Worm (Caenorhabditis elegans) whole organism, L2 larva: ENCODE results near the gene ZK105.5.

Experiments
- R02D3.7 ChIP-seq: fragments of 150-350 bp; optimal IDR thresholded peaks from 2 replicates; lab custom pipeline; 2014; ENCODE audit warnings: missing biosample characterization, missing genetic modification characterization
- Y55F3AM.14 ChIP-seq: fragments of 200-800 bp; sonication (Bioruptor generic); optimal IDR thresholded peaks from 2 replicates; lab custom pipeline; 2018; ENCODE audit warnings: mild to moderate bottlenecking, missing genetic modification characterization, missing compliant biosample characterization
- ZK546.5 ChIP-seq: sonication (generic microtip); optimal IDR thresholded peaks from 2 replicates; lab custom pipeline; 2017; ENCODE audit warnings: missing biosample characterization, missing genetic modification characterization
- alr-1 ChIP-seq: fragments of 150-350 bp; optimal IDR thresholded peaks from 2 replicates; lab custom pipeline; 2014; ENCODE audit warnings: missing biosample characterization, missing genetic modification characterization
- aly-2 ChIP-seq: fragments of 150-350 bp; optimal IDR thresholded peaks from 2 replicates; lab custom pipeline; 2014; ENCODE audit warnings: missing biosample characterization, missing genetic modification characterization
- ama-1 ChIP-seq: fragments of 150-350 bp; optimal IDR thresholded peaks from 2 replicates; lab custom pipeline; 2018; ENCODE audit warnings: inconsistent platforms
- blmp-1 ChIP-seq: sonication (generic microtip); optimal IDR thresholded peaks from 2 replicates; lab custom pipeline; 2017; ENCODE audit warnings: missing genetic modification characterization, mild to moderate bottlenecking, missing compliant biosample characterization, antibody characterized with exemption, moderate library complexity; ENCODE audit not compliant: insufficient read depth
- ceh-82 ChIP-seq: fragments of 150-350 bp; optimal IDR thresholded peaks from 2 replicates; lab custom pipeline; 2014; ENCODE audit warnings: missing biosample characterization, missing genetic modification characterization
- crh-2 ChIP-seq: sonication (generic microtip); optimal IDR thresholded peaks from 2 replicates; lab custom pipeline; 2017; ENCODE audit warnings: missing biosample characterization, missing genetic modification characterization
- egl-27 ChIP-seq: sonication (generic microtip); optimal IDR thresholded peaks from 3 replicates; lab custom pipeline; 2017; ENCODE audit warnings: missing biosample characterization, missing genetic modification reagents, missing genetic modification characterization
- elt-3 ChIP-seq: sonication (generic microtip); optimal IDR thresholded peaks from 2 replicates; lab custom pipeline; 2017; ENCODE audit warnings: missing biosample characterization, missing genetic modification characterization
- fos-1 ChIP-seq: fragments of 150-350 bp; optimal IDR thresholded peaks from 2 replicates; lab custom pipeline; 2014; ENCODE audit warnings: missing biosample characterization, missing genetic modification characterization
- lin-13 ChIP-seq: fragments of 150-350 bp; optimal IDR thresholded peaks from 2 replicates; lab custom pipeline; 2014; ENCODE audit warnings: missing biosample characterization, missing genetic modification reagents, missing genetic modification characterization
- lin-39 ChIP-seq: fragments of 150-350 bp; optimal IDR thresholded peaks from 2 replicates; lab custom pipeline; 2014; ENCODE audit warnings: missing biosample characterization, missing genetic modification reagents, missing genetic modification characterization
- lsy-2 ChIP-seq, 2 experiments: fragments of 150-350 bp in 1 of 2; sonication (generic microtip) in 1 of 2; optimal IDR thresholded peaks; 2 replicates each; lab custom pipeline; 2014 to 2017; ENCODE audit warnings: missing biosample characterization in 2 of 2, missing genetic modification characterization in 2 of 2
- mab-5 ChIP-seq: fragments of 150-350 bp; optimal IDR thresholded peaks from 2 replicates; lab custom pipeline; 2014; ENCODE audit warnings: missing biosample characterization, missing genetic modification characterization
- mbf-1 ChIP-seq: sonication (generic microtip); optimal IDR thresholded peaks from 2 replicates; lab custom pipeline; 2017; ENCODE audit warnings: missing biosample characterization, missing genetic modification characterization
- nhr-10 ChIP-seq: sonication (generic microtip); optimal IDR thresholded peaks from 2 replicates; lab custom pipeline; 2017; ENCODE audit warnings: missing biosample characterization, missing genetic modification characterization
- nhr-11 ChIP-seq: fragments of 150-350 bp; optimal IDR thresholded peaks from 2 replicates; lab custom pipeline; 2014; ENCODE audit warnings: missing biosample characterization, missing genetic modification characterization
- nhr-12 ChIP-seq: fragments of 150-350 bp; optimal IDR thresholded peaks from 2 replicates; lab custom pipeline; 2014; ENCODE audit warnings: missing biosample characterization, missing genetic modification characterization
- nhr-129 ChIP-seq: fragments of 150-350 bp; optimal IDR thresholded peaks from 2 replicates; lab custom pipeline; 2014; ENCODE audit warnings: missing biosample characterization, missing genetic modification characterization
- nhr-21 ChIP-seq: fragments of 150-350 bp; optimal IDR thresholded peaks from 2 replicates; lab custom pipeline; 2014; ENCODE audit warnings: missing biosample characterization, missing genetic modification characterization
- nhr-237 ChIP-seq: fragments of 150-350 bp; optimal IDR thresholded peaks from 2 replicates; lab custom pipeline; 2014; ENCODE audit warnings: missing biosample characterization, missing genetic modification characterization
- nhr-25 ChIP-seq: fragments of 150-350 bp; sonication (generic microtip); optimal IDR thresholded peaks from 3 replicates; lab custom pipeline; 2014; ENCODE audit warnings: missing biosample characterization, missing genetic modification characterization
- nhr-6 ChIP-seq: fragments of 150-350 bp; optimal IDR thresholded peaks from 2 replicates; lab custom pipeline; 2014; ENCODE audit warnings: missing biosample characterization, missing genetic modification characterization
- peb-1 ChIP-seq: fragments of 150-350 bp; optimal IDR thresholded peaks from 2 replicates; lab custom pipeline; 2014; ENCODE audit warnings: missing biosample characterization, missing genetic modification characterization
- sem-4 ChIP-seq: fragments of 150-350 bp; optimal IDR thresholded peaks from 2 replicates; lab custom pipeline; 2014; ENCODE audit warnings: missing biosample characterization, missing genetic modification reagents, missing genetic modification characterization
- skn-1 ChIP-seq: sonication (generic microtip); optimal IDR thresholded peaks from 2 replicates; lab custom pipeline; 2017; ENCODE audit warnings: missing biosample characterization, missing genetic modification characterization
- sma-9 ChIP-seq, 2 experiments: fragments of 150-350 bp in 1 of 2; sonication (generic microtip) in 1 of 2; optimal IDR thresholded peaks; 2 replicates each; lab custom pipeline; 2014 to 2016; ENCODE audit warnings: missing genetic modification characterization in 2 of 2, mild to moderate bottlenecking in 1 of 2, missing biosample characterization in 1 of 2, missing compliant biosample characterization in 1 of 2, missing genetic modification reagents in 1 of 2, moderate library complexity in 1 of 2
- snpc-4 ChIP-seq: fragments of 150-350 bp; optimal IDR thresholded peaks from 2 replicates; lab custom pipeline; 2014; ENCODE audit warnings: missing biosample characterization, missing genetic modification characterization
- unc-39 ChIP-seq: fragments of 150-350 bp; optimal IDR thresholded peaks from 2 replicates; lab custom pipeline; 2014; ENCODE audit warnings: missing biosample characterization, missing genetic modification characterization
- unc-55 ChIP-seq: fragments of 150-350 bp; sonication (generic microtip); optimal IDR thresholded peaks from 3 replicates; lab custom pipeline; 2014; ENCODE audit warnings: missing biosample characterization, missing genetic modification reagents, missing genetic modification characterization
- unc-62 ChIP-seq: fragments of 150-350 bp; optimal IDR thresholded peaks from 2 replicates; lab custom pipeline; 2014; ENCODE audit warnings: missing biosample characterization, missing genetic modification reagents, missing genetic modification characterization
- zag-1 ChIP-seq: fragments of 150-350 bp; optimal IDR thresholded peaks from 2 replicates; lab custom pipeline; 2014; ENCODE audit warnings: missing biosample characterization, missing genetic modification characterization
- ztf-1 ChIP-seq: fragments of 200-800 bp; sonication (Bioruptor generic); conservative IDR thresholded peaks from 2 replicates; pipeline ENCODE4 v1.3.6; 2022; ENCODE audit warnings: missing genetic modification characterization, missing compliant biosample characterization
- ztf-4 ChIP-seq: fragments of 150-350 bp; optimal IDR thresholded peaks from 2 replicates; lab custom pipeline; 2014; ENCODE audit warnings: missing biosample characterization, missing genetic modification characterization

ZK105.5 gene

DNA sequence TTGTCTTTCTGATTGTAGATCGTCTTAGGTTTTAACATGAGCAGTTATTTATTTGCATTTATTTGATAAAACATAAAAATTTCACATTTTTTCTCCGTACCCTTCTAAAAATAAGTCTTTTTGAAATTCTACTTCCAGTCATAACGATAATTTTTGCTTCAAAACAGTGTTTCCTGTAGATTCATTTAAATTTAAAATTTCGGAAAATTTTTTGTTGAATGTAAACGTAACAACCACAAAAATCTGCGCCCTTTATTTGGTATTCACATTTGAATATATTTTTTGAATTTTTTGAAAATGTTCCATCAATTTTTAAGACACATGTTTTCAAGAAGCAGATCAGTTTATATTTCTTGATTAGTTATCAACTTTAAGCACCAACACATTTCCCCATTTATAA is 27.9 kb upstream of the ZK105.5 start:
- TF ChIP-seq unc-62 (GFP tag; lab: Kevin White, UChicago) (no peak), nhr-21 (tag; lab: Kevin White, UChicago) (no peak), nhr-25 (tag; lab: Kevin White, UChicago) (no peak), unc-55 (GFP tag; lab: Kevin White, UChicago) (no peak), nhr-6 (no peak), skn-1 (tag; lab: Kevin White, UChicago) (no peak), egl-27 (no peak), ceh-82 (tag; lab: Kevin White, UChicago) (no peak), unc-39 (tag; lab: Kevin White, UChicago) (no peak), lin-39 (no peak), ztf-4 (no peak), crh-2 (tag; lab: Kevin White, UChicago) (no peak), sem-4 (tag; lab: Kevin White, UChicago) (no peak), mab-5 (tag; lab: Kevin White, UChicago) (no peak), nhr-12 (tag; lab: Kevin White, UChicago) (no peak), peb-1 (tag; lab: Kevin White, UChicago) (no peak)

- TF ChIP-seq fos-1 (peak; percentile 84), ama-1 (lab: Kevin White, UChicago) (no peak), sma-9 (GFP tag; optimal IDR thresholded peaks at IDR 0.05; lab: Kevin White, UChicago) (peak; percentile 40), sma-9 (tag; optimal IDR thresholded peaks at IDR 0.05; lab: Kevin White, UChicago) (no peak), peb-1 (tag; lab: Kevin White, UChicago) (no peak)
Measured at ce11 chrV:7744068-7744467, 26.5 kb upstream of the ZK105.5 start.

- no peak for TF ChIP-seq blmp-1
- TF ChIP-seq R02D3.7 (tag; lab: Kevin White, UChicago) = no peak
- no peak for TF ChIP-seq ztf-1 (GFP tag; lab: Robert Waterston, UW)
- no peak for TF ChIP-seq nhr-6
- no peak for TF ChIP-seq skn-1 (tag; lab: Kevin White, UChicago)
Measured at ce11 chrV:7742485-7742959, 25.0 kb upstream of the ZK105.5 start, which contains the start of gene fbxl-5. Gene fbxl-5 (plus strand): TSS chrV:7742909.

DNA sequence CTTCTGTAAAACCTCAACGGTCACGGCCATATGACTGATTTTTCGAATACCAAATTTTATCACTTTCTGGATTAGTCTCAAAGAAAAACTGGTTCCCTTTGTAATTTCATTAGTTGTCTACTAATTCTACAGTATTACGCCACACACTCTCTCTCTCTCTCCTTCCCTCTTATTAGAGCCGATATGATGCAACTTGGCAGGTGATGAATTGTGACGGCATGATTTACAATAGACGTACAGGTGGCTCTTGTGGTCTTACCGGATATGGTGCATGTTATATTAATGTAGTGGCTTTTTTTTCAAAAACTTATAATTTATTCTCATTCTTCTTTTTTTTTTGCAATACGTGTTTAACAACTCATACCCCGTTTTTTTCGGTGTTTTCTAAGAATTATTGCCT is 24.4 kb upstream of the ZK105.5 start:
- TF ChIP-seq unc-62 (GFP tag; lab: Kevin White, UChicago) (no peak), nhr-11 (tag; lab: Kevin White, UChicago) (no peak), egl-27 (no peak), elt-3 (no peak), zag-1 (no peak), skn-1 (tag; lab: Kevin White, UChicago) (no peak), mbf-1 (tag; lab: Kevin White, UChicago) (no peak), ZK546.5 (tag; lab: Kevin White, UChicago) (no peak), nhr-129 (tag; lab: Kevin White, UChicago) (no peak), nhr-6 (no peak), Y55F3AM.14 (no peak), sem-4 (tag; lab: Kevin White, UChicago) (no peak), ztf-1 (GFP tag; lab: Robert Waterston, UW) (no peak), snpc-4 (tag; lab: Kevin White, UChicago) (no peak), nhr-25 (tag; lab: Kevin White, UChicago) (no peak), nhr-237 (no peak), nhr-12 (tag; lab: Kevin White, UChicago) (no peak)

DNA sequence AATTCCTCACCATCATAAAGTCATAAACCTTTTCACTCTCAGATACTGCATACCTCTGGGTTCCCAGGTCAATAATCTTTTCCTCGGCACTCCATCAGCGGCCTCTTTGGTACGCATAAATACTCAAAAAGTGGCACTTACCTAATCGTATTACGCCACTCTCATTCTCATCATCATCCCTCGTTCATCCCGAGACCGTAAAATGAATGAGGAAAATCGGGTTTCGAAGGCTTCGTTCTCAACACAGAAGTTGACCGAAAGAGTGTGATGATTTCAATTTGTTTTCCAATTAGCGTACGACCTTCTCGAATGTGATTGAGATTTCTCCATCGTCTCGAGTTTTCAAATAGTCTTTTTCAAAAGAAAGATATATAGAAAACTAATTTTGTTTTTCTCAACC is 22.4 kb upstream of the ZK105.5 start:
- TF ChIP-seq lsy-2 (tag; optimal IDR thresholded peaks at IDR 0.05; lab: Kevin White, UChicago) (no peak), lin-13 (GFP tag; lab: Kevin White, UChicago) (no peak), ama-1 (lab: Kevin White, UChicago) (no peak), nhr-10 (no peak), peb-1 (tag; lab: Kevin White, UChicago) (no peak), ztf-1 (GFP tag; lab: Robert Waterston, UW) (no peak), aly-2 (tag; lab: Kevin White, UChicago) (no peak), nhr-12 (tag; lab: Kevin White, UChicago) (no peak), Y55F3AM.14 (no peak), mbf-1 (tag; lab: Kevin White, UChicago) (no peak), alr-1 (no peak)
